In genomic region chrIV:2887245-2887644, ce11 we compare ENCODE assay signal across 4 worm cellular contexts.
A peak's percentile ranks its signal among the peaks of the same experiment; 100 is the strongest.
TF ChIP-seq lines count a peak whose summit lies in the region.

No protein-coding gene starts in this region.

TF ChIP-seq in whole organism, L1 larva, 84 proteins besides CTCF, POLR2A, EP300 and RAD21:
- TF ChIP-seq lin-15B (tag; optimal IDR thresholded peaks at IDR 0.05; lab: Kevin White, UChicago) (no peak), unc-86 (tag; optimal IDR thresholded peaks at IDR 0.05; lab: Kevin White, UChicago) (peak; percentile 10)

TF ChIP-seq in whole organism, L4 larva, 104 proteins besides CTCF, POLR2A, EP300 and RAD21:
- TF ChIP-seq egl-43 (GFP tag; IDR thresholded peaks at IDR 0.05; lab: Robert Waterston, UW) (0 out of 2 replicates have a peak, but pooled peaks have one; percentile 7), set-16 (GFP tag; IDR thresholded peaks at IDR 0.05; lab: Robert Waterston, UW) (peak; percentile 71), daf-19 (GFP tag; conservative IDR thresholded peaks at IDR 0.05; lab: Robert Waterston, UW) (no peak)
TF ChIP-seq in whole organism, L4 larva: peak in this region for 2.

TF ChIP-seq in whole organism, late embryonic, 69 proteins besides CTCF, POLR2A, EP300 and RAD21:
- TF ChIP-seq mec-3 (tag; optimal IDR thresholded peaks at IDR 0.05; lab: Kevin White, UChicago; ENCODE audit: borderline replicate concordance) (peak; percentile 13), elt-4 (tag; optimal IDR thresholded peaks at IDR 0.05; lab: Kevin White, UChicago) (no peak)

TF ChIP-seq in whole organism, young adult, 124 proteins besides CTCF, POLR2A, EP300 and RAD21:
- TF ChIP-seq F37B4.10 (GFP tag; IDR thresholded peaks at IDR 0.05; lab: Robert Waterston, UW) (0 out of 2 replicates have a peak, but pooled peaks have one; percentile 11), nhr-120 (GFP tag; IDR thresholded peaks at IDR 0.05; lab: Robert Waterston, UW) (no peak), athp-1 (tag; optimal IDR thresholded peaks at IDR 0.05; lab: Kevin White, UChicago) (no peak), egrh-3 (GFP tag; IDR thresholded peaks at IDR 0.05; lab: Robert Waterston, UW) (peak; percentile 22; the same call in 1 of the 2 replicates), zfh-2 (GFP tag; conservative IDR thresholded peaks at IDR 0.05; lab: Robert Waterston, UW) (peak; percentile 77), mcd-1 (GFP tag; IDR thresholded peaks at IDR 0.05; lab: Robert Waterston, UW) (0 out of 2 replicates have a peak, but pooled peaks have one; percentile 18), hsf-1 (GFP tag; IDR thresholded peaks at IDR 0.05; lab: Robert Waterston, UW) (peak; percentile 15; the same call in 1 of the 2 replicates)
